Worm (Caenorhabditis elegans) whole organism, mixed stage, embryonic: ENCODE data around the gene C34C6.9.

Source experiments
- nhr-76 ChIP-seq: sonication (generic microtip); optimal IDR thresholded peaks from 2 replicates; lab custom pipeline; 2017; ENCODE audit warnings: missing biosample characterization, missing genetic modification characterization
- pha-4 ChIP-seq: fragments of 150-350 bp; optimal IDR thresholded peaks from 2 replicates; lab custom pipeline; 2018; ENCODE audit warnings: missing biosample characterization, missing genetic modification reagents, missing genetic modification characterization
- zip-8 ChIP-seq: fragments of 150-350 bp; optimal IDR thresholded peaks from 2 replicates; lab custom pipeline; 2014; ENCODE audit warnings: missing biosample characterization, missing genetic modification characterization

DNA sequence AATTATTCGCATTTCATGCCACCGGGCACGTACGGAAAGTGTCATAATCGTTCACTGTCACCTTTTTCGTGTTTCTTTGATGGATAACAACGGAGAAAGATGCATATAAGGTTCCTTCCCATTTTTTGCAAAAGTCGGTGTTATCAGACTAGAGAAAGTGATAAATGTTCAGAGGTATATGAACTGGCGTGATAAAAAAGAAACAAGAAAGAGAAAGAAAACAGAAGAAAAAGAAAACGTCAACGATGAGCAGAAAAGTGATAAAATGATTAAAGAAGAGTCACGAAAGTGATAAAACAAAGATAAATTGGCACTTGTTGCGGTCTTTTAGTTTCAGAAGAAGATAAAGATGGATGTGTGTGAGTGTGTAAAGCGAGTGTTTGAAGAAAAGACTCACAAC, 44.6 kb downstream of the C34C6.9 start:
- no peak for TF ChIP-seq pha-4 (tag; lab: Kevin White, UChicago)
- TF ChIP-seq nhr-76, result no peak
- no peak for TF ChIP-seq zip-8 (tag; lab: Kevin White, UChicago)
